Fruit fly (Drosophila melanogaster): ENCODE results near the gene bigmax.

Gene bigmax

DNA sequence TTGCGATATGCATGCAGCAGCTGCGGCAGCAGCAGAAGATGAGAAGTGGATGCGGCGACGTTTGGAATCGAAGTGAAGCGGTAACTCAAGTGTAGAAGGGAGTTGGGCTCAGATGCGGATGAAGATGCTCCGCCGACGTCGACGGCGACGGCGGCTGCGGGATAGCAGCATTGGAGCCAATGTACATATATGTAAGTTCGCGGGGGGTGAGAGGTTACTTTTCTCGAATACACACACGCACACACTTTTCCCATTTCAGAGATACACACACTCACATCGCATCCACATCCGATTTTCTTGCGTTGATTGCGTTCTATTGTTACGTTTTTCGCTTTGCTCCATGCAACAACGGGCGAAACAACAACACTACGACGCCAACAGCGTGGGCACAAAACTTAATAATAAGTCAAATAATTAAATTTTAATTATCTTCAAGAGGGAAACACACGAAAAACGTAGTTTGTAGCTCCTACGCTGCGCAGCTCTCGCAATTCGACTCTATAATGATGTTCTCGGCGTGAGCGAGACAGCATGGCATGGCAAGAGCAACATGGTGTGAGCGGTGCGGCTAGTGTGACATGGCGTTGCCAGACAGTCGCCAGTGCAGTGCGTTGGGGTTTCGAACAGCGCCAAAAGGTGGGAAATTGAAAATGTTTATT lies 43.5 kb downstream of the bigmax start, which contains the start of gene CG18766 (continued):
- TF ChIP-seq Sox100B (GFP tag; optimal IDR thresholded peaks at IDR 0.05) (no peak), CG9215 (GFP tag; IDR thresholded peaks at IDR 0.05) (no peak), CG2889 (GFP tag; IDR thresholded peaks at IDR 0.05) (no peak), ab (GFP tag; optimal IDR thresholded peaks at IDR 0.05) (peak; percentile 26), Ptx1 (GFP tag; IDR thresholded peaks at IDR 0.05) (peak; percentile 28; the same call in 1 of the 2 replicates), CG9609 (GFP tag; optimal IDR thresholded peaks at IDR 0.05) (no peak), caup (GFP tag; optimal IDR thresholded peaks at IDR 0.05; ENCODE audit: severe bottlenecking) (no peak), fru (optimal IDR thresholded peaks at IDR 0.05) (no peak), CG6765 (GFP tag; optimal IDR thresholded peaks at IDR 0.05) (no peak), lov (optimal IDR thresholded peaks at IDR 0.05) (no peak), lov (GFP tag; IDR thresholded peaks at IDR 0.05) (0 out of 3 replicates have a peak, but pooled peaks have one; percentile 30), mirr (GFP tag; optimal IDR thresholded peaks at IDR 0.05) (no peak), Hr51 (GFP tag; optimal IDR thresholded peaks at IDR 0.05) (no peak), nau (GFP tag; optimal IDR thresholded peaks at IDR 0.05) (no peak), ewg (GFP tag; optimal IDR thresholded peaks at IDR 0.05) (peak; percentile 94), CG33213 (GFP tag; optimal IDR thresholded peaks at IDR 0.05) (no peak), Lim3 (GFP tag; IDR thresholded peaks at IDR 0.05) (no peak), trh (GFP tag; optimal IDR thresholded peaks at IDR 0.05) (no peak), CG32767 (GFP tag; IDR thresholded peaks at IDR 0.05) (peak; percentile 51), scrt (GFP tag; optimal IDR thresholded peaks at IDR 0.05) (peak; percentile 99), en (GFP tag; optimal IDR thresholded peaks at IDR 0.05) (no peak), nerfin-2 (GFP tag; IDR thresholded peaks at IDR 0.05; ENCODE audit: partially characterized antibody) (no peak), CG12155 (GFP tag; optimal IDR thresholded peaks at IDR 0.05) (no peak), CG30020 (tag; optimal IDR thresholded peaks at IDR 0.05) (no peak), CG8089 (GFP tag; optimal IDR thresholded peaks at IDR 0.05) (peak; percentile 7), CG32772 (GFP tag; IDR thresholded peaks at IDR 0.05) (no peak), Tbp (GFP tag; optimal IDR thresholded peaks at IDR 0.05) (no peak), CG12769 (tag; optimal IDR thresholded peaks at IDR 0.05) (no peak), Dfd (GFP tag; optimal IDR thresholded peaks at IDR 0.05) (no peak), prd (optimal IDR thresholded peaks at IDR 0.05) (no peak), prd (GFP tag; IDR thresholded peaks at IDR 0.05) (no peak), dmrt99B (tag; optimal IDR thresholded peaks at IDR 0.05) (no peak), Usf (GFP tag; optimal IDR thresholded peaks at IDR 0.05) (no peak), CG8281 (tag; optimal IDR thresholded peaks at IDR 0.05) (no peak), CG7987 (GFP tag; optimal IDR thresholded peaks at IDR 0.05) (peak; percentile 6), CG10431 (GFP tag; optimal IDR thresholded peaks at IDR 0.05) (no peak), CG16813 (GFP tag; IDR thresholded peaks at IDR 0.05; ENCODE audit: partially characterized antibody) (0 out of 3 replicates have a peak, but pooled peaks have one; percentile 21), zen (tag; optimal IDR thresholded peaks at IDR 0.05) (peak; percentile 55), Rfx (GFP tag; IDR thresholded peaks at IDR 0.05) (peak; percentile 45; the same call in 1 of the 2 replicates), CG43689 (GFP tag; IDR thresholded peaks at IDR 0.05) (no peak), pnt (GFP tag; optimal IDR thresholded peaks at IDR 0.05) (peak; percentile 3), tap (tag; optimal IDR thresholded peaks at IDR 0.05) (no peak), ap (GFP tag; IDR thresholded peaks at IDR 0.05) (no peak), ro (GFP tag; IDR thresholded peaks at IDR 0.05) (no peak), CG31365 (tag; optimal IDR thresholded peaks at IDR 0.05) (no peak), bab2 (GFP tag; optimal IDR thresholded peaks at IDR 0.05) (no peak), tup (GFP tag; optimal IDR thresholded peaks at IDR 0.05) (no peak), btn (GFP tag; optimal IDR thresholded peaks at IDR 0.05) (no peak), CG6683 (GFP tag; optimal IDR thresholded peaks at IDR 0.05) (no peak), Dll (GFP tag; IDR thresholded peaks at IDR 0.05; ENCODE audit: partially characterized antibody) (no peak), Mrtf (GFP tag; IDR thresholded peaks at IDR 0.05) (no peak)

All from whole organism, embryonic.